Worm (Caenorhabditis elegans) whole organism, L3 larva: ENCODE results near the gene K02E2.11.

Experiments used
- ZK546.5 ChIP-seq: sonication (generic microtip); optimal IDR thresholded peaks from 2 replicates; lab custom pipeline; 2017; ENCODE audit warnings: missing biosample characterization, missing genetic modification characterization
- aly-2 ChIP-seq: fragments of 150-350 bp; optimal IDR thresholded peaks from 2 replicates; lab custom pipeline; 2014; ENCODE audit warnings: missing biosample characterization, missing genetic modification characterization
- ama-1 ChIP-seq: fragments of 150-350 bp; optimal IDR thresholded peaks from 2 replicates; lab custom pipeline; 2018
- ceh-16 ChIP-seq: sonication (generic microtip); optimal IDR thresholded peaks from 2 replicates; lab custom pipeline; 2017; ENCODE audit warnings: missing biosample characterization, missing genetic modification characterization
- ceh-28 ChIP-seq: fragments of 150-350 bp; optimal IDR thresholded peaks from 2 replicates; lab custom pipeline; 2014; ENCODE audit warnings: missing biosample characterization, missing genetic modification reagents, missing genetic modification characterization
- ceh-82 ChIP-seq: fragments of 150-350 bp; optimal IDR thresholded peaks from 2 replicates; lab custom pipeline; 2014; ENCODE audit warnings: missing biosample characterization, missing genetic modification characterization
- ceh-9 ChIP-seq: sonication (generic microtip); optimal IDR thresholded peaks from 2 replicates; lab custom pipeline; 2018; ENCODE audit warnings: missing biosample characterization, missing genetic modification characterization
- daf-12 ChIP-seq: fragments of 150-350 bp; optimal IDR thresholded peaks from 2 replicates; lab custom pipeline; 2014; ENCODE audit warnings: missing biosample characterization, missing genetic modification reagents, missing genetic modification characterization
- egl-27 ChIP-seq: sonication (generic microtip); optimal IDR thresholded peaks from 4 replicates; lab custom pipeline; 2017; ENCODE audit warnings: missing biosample characterization, missing genetic modification reagents, missing genetic modification characterization
- egl-5 ChIP-seq: fragments of 150-350 bp; optimal IDR thresholded peaks from 2 replicates; lab custom pipeline; 2017; ENCODE audit warnings: missing biosample characterization, missing genetic modification reagents, missing genetic modification characterization, inconsistent platforms
- elt-1 ChIP-seq: fragments of 150-350 bp; optimal IDR thresholded peaks from 2 replicates; lab custom pipeline; 2014; ENCODE audit warnings: missing biosample characterization, missing genetic modification characterization
- elt-2 ChIP-seq: sonication (generic microtip); optimal IDR thresholded peaks from 2 replicates; lab custom pipeline; 2016; ENCODE audit warnings: missing genetic modification reagents, mild to moderate bottlenecking, missing genetic modification characterization, missing compliant biosample characterization
- elt-3 ChIP-seq, 3 experiments: fragments of 150-350 bp in 1 of 3; sonication (generic microtip) in 2 of 3; optimal IDR thresholded peaks; 2 replicates in 2 of 3; 4 replicates in 1 of 3; lab custom pipeline; 2014 to 2017; ENCODE audit warnings: missing biosample characterization in 3 of 3, missing genetic modification characterization in 3 of 3
- eor-1 ChIP-seq, 2 experiments: fragments of 150-350 bp; optimal IDR thresholded peaks; 2 replicates each; lab custom pipeline; 2014 to 2018; ENCODE audit warnings: missing biosample characterization in 2 of 2, missing genetic modification characterization in 2 of 2
- fkh-10 ChIP-seq: sonication (generic microtip); optimal IDR thresholded peaks from 2 replicates; lab custom pipeline; 2017; ENCODE audit warnings: missing biosample characterization, missing genetic modification reagents, missing genetic modification characterization
- fos-1 ChIP-seq: fragments of 150-350 bp; optimal IDR thresholded peaks from 2 replicates; lab custom pipeline; 2014; ENCODE audit warnings: missing biosample characterization, missing genetic modification characterization
- hmg-11 ChIP-seq: sonication (generic microtip); optimal IDR thresholded peaks from 2 replicates; lab custom pipeline; 2016; ENCODE audit warnings: missing genetic modification characterization, missing compliant biosample characterization
- jun-1 ChIP-seq: fragments of 150-350 bp; optimal IDR thresholded peaks from 2 replicates; lab custom pipeline; 2014; ENCODE audit warnings: missing biosample characterization, missing genetic modification reagents, missing genetic modification characterization
- lin-15B ChIP-seq: fragments of 150-350 bp; optimal IDR thresholded peaks from 2 replicates; lab custom pipeline; 2014; ENCODE audit warnings: missing biosample characterization, missing genetic modification characterization
- lsy-12 ChIP-seq: sonication (generic microtip); optimal IDR thresholded peaks from 2 replicates; lab custom pipeline; 2016; ENCODE audit warnings: mild to moderate bottlenecking, missing genetic modification characterization, missing compliant biosample characterization
- mdl-1 ChIP-seq: fragments of 150-350 bp; optimal IDR thresholded peaks from 2 replicates; lab custom pipeline; 2014; ENCODE audit warnings: missing biosample characterization, missing genetic modification characterization
- mml-1 ChIP-seq: fragments of 150-350 bp; sonication (generic microtip); optimal IDR thresholded peaks from 3 replicates; lab custom pipeline; 2014; ENCODE audit warnings: missing biosample characterization, missing genetic modification characterization
- nhr-12 ChIP-seq: fragments of 150-350 bp; optimal IDR thresholded peaks from 2 replicates; lab custom pipeline; 2014; ENCODE audit warnings: missing biosample characterization, missing genetic modification characterization
- nhr-23 ChIP-seq: fragments of 150-350 bp; optimal IDR thresholded peaks from 2 replicates; lab custom pipeline; 2014; ENCODE audit warnings: missing biosample characterization, missing genetic modification reagents, missing genetic modification characterization
- nhr-25 ChIP-seq: sonication (generic microtip); optimal IDR thresholded peaks from 2 replicates; lab custom pipeline; 2017; ENCODE audit warnings: missing biosample characterization, missing genetic modification characterization
- nhr-28 ChIP-seq: fragments of 150-350 bp; optimal IDR thresholded peaks from 2 replicates; lab custom pipeline; 2014; ENCODE audit warnings: missing biosample characterization, missing genetic modification characterization
- nhr-77 ChIP-seq: fragments of 150-350 bp; optimal IDR thresholded peaks from 2 replicates; lab custom pipeline; 2014; ENCODE audit warnings: missing biosample characterization, missing genetic modification characterization
- sea-2 ChIP-seq: fragments of 150-350 bp; sonication (generic microtip); optimal IDR thresholded peaks from 4 replicates; lab custom pipeline; 2014; ENCODE audit warnings: missing biosample characterization, missing genetic modification reagents, missing genetic modification characterization
- snpc-4 ChIP-seq: fragments of 150-350 bp; optimal IDR thresholded peaks from 2 replicates; lab custom pipeline; 2014; ENCODE audit warnings: missing biosample characterization, missing genetic modification characterization
- tbx-2 ChIP-seq: sonication (generic microtip); optimal IDR thresholded peaks from 2 replicates; lab custom pipeline; 2016; ENCODE audit warnings: mild to moderate bottlenecking, missing genetic modification characterization, missing compliant biosample characterization
- unc-62 ChIP-seq: fragments of 150-350 bp; sonication (generic microtip); optimal IDR thresholded peaks from 4 replicates; lab custom pipeline; 2014; ENCODE audit warnings: missing biosample characterization, missing genetic modification reagents, missing genetic modification characterization
- zag-1 ChIP-seq: fragments of 150-350 bp; optimal IDR thresholded peaks from 2 replicates; lab custom pipeline; 2014; ENCODE audit warnings: missing biosample characterization, missing genetic modification characterization
- ztf-11 ChIP-seq: fragments of 150-350 bp; optimal IDR thresholded peaks from 2 replicates; lab custom pipeline; 2014; ENCODE audit warnings: missing biosample characterization, missing genetic modification characterization
- ztf-4 ChIP-seq: fragments of 150-350 bp; optimal IDR thresholded peaks from 2 replicates; lab custom pipeline; 2014; ENCODE audit warnings: missing biosample characterization, missing genetic modification characterization

K02E2.11 gene

ce11 chrV:20347625-20348024, 35.5 kb upstream of the K02E2.11 start:
- TF ChIP-seq aly-2 (no peak), eor-1 (tag; optimal IDR thresholded peaks at IDR 0.05; lab: Kevin White, UChicago) (no peak), mdl-1 (tag; lab: Kevin White, UChicago) (no peak), lsy-12 (tag; lab: Kevin White, UChicago) (no peak), ama-1 (lab: Kevin White, UChicago) (no peak), nhr-23 (tag; lab: Kevin White, UChicago) (no peak), ceh-82 (tag; lab: Kevin White, UChicago) (no peak), tbx-2 (no peak), nhr-12 (no peak)

ce11 chrV:20350382-20350781, 32.7 kb upstream of the K02E2.11 start:
- no peak for TF ChIP-seq fos-1 (tag; lab: Kevin White, UChicago)
- no peak for TF ChIP-seq snpc-4 (tag; lab: Kevin White, UChicago)
- no peak for TF ChIP-seq zag-1 (tag; lab: Kevin White, UChicago)
- no peak for TF ChIP-seq nhr-23 (tag; lab: Kevin White, UChicago)
- no peak for TF ChIP-seq daf-12 (tag; lab: Kevin White, UChicago)
- no peak for TF ChIP-seq fkh-10 (GFP tag; lab: Kevin White, UChicago)
- no peak for TF ChIP-seq ZK546.5 (tag; lab: Kevin White, UChicago)
- no peak for TF ChIP-seq ceh-9

ce11 chrV:20351195-20351594, 31.9 kb upstream of the K02E2.11 start, which contains the start of gene K02E2.1:
Gene K02E2.1 (plus strand): TSS chrV:20351495.
- no peak for TF ChIP-seq jun-1 (tag; lab: Kevin White, UChicago)
- no peak for TF ChIP-seq lin-15B (tag; lab: Kevin White, UChicago)
- no peak for TF ChIP-seq elt-2
- TF ChIP-seq daf-12 (tag; lab: Kevin White, UChicago) = no peak
- TF ChIP-seq egl-5 (tag; lab: Kevin White, UChicago) = no peak
- TF ChIP-seq nhr-25 (tag; lab: Kevin White, UChicago) = no peak
- TF ChIP-seq nhr-77 (tag; lab: Kevin White, UChicago) = no peak
- TF ChIP-seq elt-3 (tag; optimal IDR thresholded peaks at IDR 0.05; lab: Kevin White, UChicago) = no peak
- no peak for TF ChIP-seq lsy-12 (tag; lab: Kevin White, UChicago)
- no peak for TF ChIP-seq fos-1 (tag; lab: Kevin White, UChicago)
- TF ChIP-seq nhr-28 = no peak
- no peak for TF ChIP-seq ceh-28
- TF ChIP-seq mdl-1 (tag; lab: Kevin White, UChicago) = no peak
- no peak for TF ChIP-seq zag-1 (tag; lab: Kevin White, UChicago)
- no peak for TF ChIP-seq mml-1
- no peak for TF ChIP-seq ceh-16 (tag; lab: Kevin White, UChicago)
- no peak for TF ChIP-seq eor-1 (tag; optimal IDR thresholded peaks at IDR 0.05; lab: Kevin White, UChicago)
- TF ChIP-seq ztf-11 (tag; lab: Kevin White, UChicago) = no peak
- no peak for TF ChIP-seq hmg-11 (tag; lab: Kevin White, UChicago)
- TF ChIP-seq elt-1 (tag; lab: Kevin White, UChicago) = no peak

ce11 chrV:20356472-20356871, 26.6 kb upstream of the K02E2.11 start, which contains the start of gene grd-11:
Gene grd-11 (plus strand): TSS chrV:20356772.
- no peak for TF ChIP-seq elt-3 (tag; optimal IDR thresholded peaks at IDR 0.05; lab: Kevin White, UChicago)
- TF ChIP-seq nhr-77 (tag; lab: Kevin White, UChicago) = no peak

- no peak for TF ChIP-seq aly-2
- TF ChIP-seq fkh-10 (GFP tag; lab: Kevin White, UChicago) = no peak
- TF ChIP-seq ztf-4 (tag; lab: Kevin White, UChicago) = no peak
- TF ChIP-seq mdl-1 (tag; lab: Kevin White, UChicago) = no peak
- no peak for TF ChIP-seq nhr-23 (tag; lab: Kevin White, UChicago)
- no peak for TF ChIP-seq hmg-11 (tag; lab: Kevin White, UChicago)
- no peak for TF ChIP-seq unc-62 (GFP tag; lab: Kevin White, UChicago)
- TF ChIP-seq ceh-16 (tag; lab: Kevin White, UChicago) = no peak
- no peak for TF ChIP-seq tbx-2
- TF ChIP-seq ceh-82 (tag; lab: Kevin White, UChicago) = no peak
- TF ChIP-seq egl-27 = no peak
- TF ChIP-seq sea-2 (GFP tag; lab: Kevin White, UChicago) = no peak
- TF ChIP-seq nhr-28 = no peak
Measured at ce11 chrV:20366839-20367238, 16.3 kb upstream of the K02E2.11 start, which contains the start of gene K02E2.8. Gene K02E2.8 (minus strand): TSS chrV:20366939.
